Worm (Caenorhabditis elegans): ENCODE measurements around the gene hyls-1.

hyls-1 gene

ce11 chrV:7239471-7239870, 2.3 kb downstream of the hyls-1 start, which contains the start of gene C05C8.1:
Gene C05C8.1, plus strand, starts transcription at chrV:7239771.
- TF ChIP-seq fos-1 (tag; optimal IDR thresholded peaks at IDR 0.05) (no peak), nhr-129 (tag; optimal IDR thresholded peaks at IDR 0.05) (no peak), lin-11 (tag; optimal IDR thresholded peaks at IDR 0.05) (no peak), sma-3 (GFP tag; optimal IDR thresholded peaks at IDR 0.05) (no peak), mdl-1 (tag; optimal IDR thresholded peaks at IDR 0.05) (no peak), lsy-2 (tag; optimal IDR thresholded peaks at IDR 0.05) (no peak), ama-1 (optimal IDR thresholded peaks at IDR 0.05) (no peak), nhr-6 (tag; optimal IDR thresholded peaks at IDR 0.05) (no peak), sem-4 (tag; optimal IDR thresholded peaks at IDR 0.05) (no peak), ztf-4 (tag; optimal IDR thresholded peaks at IDR 0.05) (no peak), mab-5 (tag; optimal IDR thresholded peaks at IDR 0.05) (no peak), aly-2 (tag; optimal IDR thresholded peaks at IDR 0.05) (no peak), skn-1 (tag; optimal IDR thresholded peaks at IDR 0.05) (no peak), blmp-1 (tag; optimal IDR thresholded peaks at IDR 0.05; ENCODE audit: insufficient read depth) (no peak), C34F6.9 (tag; optimal IDR thresholded peaks at IDR 0.05) (no peak), peb-1 (tag; optimal IDR thresholded peaks at IDR 0.05) (no peak), lin-39 (tag; optimal IDR thresholded peaks at IDR 0.05) (no peak), R02D3.7 (tag; optimal IDR thresholded peaks at IDR 0.05) (no peak), ceh-16 (tag; optimal IDR thresholded peaks at IDR 0.05) (no peak), nhr-23 (tag; optimal IDR thresholded peaks at IDR 0.05) (no peak)

- TF ChIP-seq sma-9 (GFP tag; optimal IDR thresholded peaks at IDR 0.05) (no peak), sma-9 (tag; optimal IDR thresholded peaks at IDR 0.05) (no peak), sem-4 (tag; optimal IDR thresholded peaks at IDR 0.05) (no peak), ztf-11 (tag; optimal IDR thresholded peaks at IDR 0.05) (no peak), nhr-129 (tag; optimal IDR thresholded peaks at IDR 0.05) (no peak), nhr-77 (tag; optimal IDR thresholded peaks at IDR 0.05) (no peak), nhr-23 (tag; optimal IDR thresholded peaks at IDR 0.05) (no peak), sma-3 (GFP tag; optimal IDR thresholded peaks at IDR 0.05) (no peak), dmd-4 (tag; optimal IDR thresholded peaks at IDR 0.05) (no peak)
Measured at ce11 chrV:7246951-7247350, 9.8 kb downstream of the hyls-1 start, which contains the start of gene C05C8.7. Gene C05C8.7, minus strand, starts transcription at chrV:7247050.

ce11 chrV:7248227-7248953, 11.2 kb downstream of the hyls-1 start:
- TF ChIP-seq nhr-25 (tag; optimal IDR thresholded peaks at IDR 0.05) (peak; percentile 20), sma-9 (GFP tag; optimal IDR thresholded peaks at IDR 0.05) (peak; percentile 25), sma-9 (tag; optimal IDR thresholded peaks at IDR 0.05) (no peak), egl-27 (tag; optimal IDR thresholded peaks at IDR 0.05) (no peak), nhr-11 (tag; optimal IDR thresholded peaks at IDR 0.05) (no peak), elt-1 (tag; optimal IDR thresholded peaks at IDR 0.05) (no peak), nhr-10 (tag; optimal IDR thresholded peaks at IDR 0.05) (no peak), C34F6.9 (tag; optimal IDR thresholded peaks at IDR 0.05) (no peak)

ce11 chrV:7255095-7255494, 17.9 kb downstream of the hyls-1 start, which contains the start of gene C05C8.8:
Gene C05C8.8, minus strand, starts transcription at chrV:7255195.
- TF ChIP-seq elt-3 (tag; optimal IDR thresholded peaks at IDR 0.05): no peak
- no peak for TF ChIP-seq alr-1 (tag; optimal IDR thresholded peaks at IDR 0.05)
- TF ChIP-seq dmd-4 (tag; optimal IDR thresholded peaks at IDR 0.05): no peak
- no peak for TF ChIP-seq lin-13 (GFP tag; optimal IDR thresholded peaks at IDR 0.05)
- no peak for TF ChIP-seq lsy-2 (tag; optimal IDR thresholded peaks at IDR 0.05)
- TF ChIP-seq unc-55 (GFP tag; optimal IDR thresholded peaks at IDR 0.05): no peak
- TF ChIP-seq F13H6.1 (tag; optimal IDR thresholded peaks at IDR 0.05): no peak
- no peak for TF ChIP-seq elt-1 (tag; optimal IDR thresholded peaks at IDR 0.05)
- TF ChIP-seq ZK546.5 (tag; optimal IDR thresholded peaks at IDR 0.05): no peak
- TF ChIP-seq ama-1 (optimal IDR thresholded peaks at IDR 0.05): no peak
- TF ChIP-seq unc-39 (tag; optimal IDR thresholded peaks at IDR 0.05): no peak
- TF ChIP-seq sma-3 (GFP tag; optimal IDR thresholded peaks at IDR 0.05): no peak
- TF ChIP-seq unc-62 (GFP tag; optimal IDR thresholded peaks at IDR 0.05): no peak
- no peak for TF ChIP-seq crh-2 (tag; optimal IDR thresholded peaks at IDR 0.05)
